Worm (Caenorhabditis elegans): ENCODE results near the gene let-767.

DNA sequence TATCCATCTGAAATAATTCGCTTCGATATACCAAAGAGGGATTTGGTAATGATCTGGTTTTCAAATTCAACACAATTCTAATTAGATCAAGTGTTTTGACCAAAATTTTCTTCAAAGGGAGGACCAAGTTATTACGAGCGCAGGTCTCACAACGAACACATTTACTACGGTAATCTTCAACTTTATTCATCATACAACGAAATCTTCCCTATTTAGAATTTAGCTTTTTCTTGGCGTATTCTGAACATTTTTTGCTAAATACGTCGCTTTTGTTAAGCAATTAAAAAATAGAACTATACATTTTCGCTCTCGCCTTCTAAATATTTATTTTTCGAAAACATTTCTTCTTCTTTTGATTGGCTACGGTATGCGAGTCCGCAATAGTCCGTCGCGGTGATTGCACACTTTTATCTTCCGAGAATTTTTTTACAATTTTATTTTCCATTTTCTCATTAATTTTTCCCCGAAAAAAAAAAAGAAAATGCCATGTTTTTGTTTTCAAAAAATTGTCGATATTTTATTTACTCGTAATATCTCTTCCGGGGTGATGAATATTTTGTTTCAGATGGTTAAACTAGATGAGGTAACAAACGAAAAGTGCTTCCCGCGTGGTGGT is 43.3 kb upstream of the let-767 start, which contains the start of gene let-716:
- TF ChIP-seq lin-39 (tag; optimal IDR thresholded peaks at IDR 0.05) (no peak), R02D3.7 (tag; optimal IDR thresholded peaks at IDR 0.05) (no peak), ceh-82 (tag; optimal IDR thresholded peaks at IDR 0.05) (no peak), nhr-43 (tag; optimal IDR thresholded peaks at IDR 0.05; ENCODE audit: poor library complexity, severe bottlenecking) (no peak), snpc-4 (tag; optimal IDR thresholded peaks at IDR 0.05) (no peak), elt-3 (tag; optimal IDR thresholded peaks at IDR 0.05) (no peak), aly-2 (tag; optimal IDR thresholded peaks at IDR 0.05) (no peak), fos-1 (tag; optimal IDR thresholded peaks at IDR 0.05) (no peak), unc-39 (tag; optimal IDR thresholded peaks at IDR 0.05) (no peak), pha-4 (tag; optimal IDR thresholded peaks at IDR 0.05) (no peak), egl-27 (tag; optimal IDR thresholded peaks at IDR 0.05) (no peak), ceh-28 (tag; optimal IDR thresholded peaks at IDR 0.05) (no peak), hmg-11 (tag; optimal IDR thresholded peaks at IDR 0.05) (no peak), lin-15B (tag; optimal IDR thresholded peaks at IDR 0.05) (peak; percentile 24)

Data from whole organism, L3 larva.